Fruit fly (Drosophila melanogaster) whole organism, embryonic: ENCODE data around the gene Frq2.

Source experiments
- Abd-B ChIP-seq: fragments of 200-800 bp; sonication (Bioruptor generic); optimal IDR thresholded peaks from 2 replicates; lab custom pipeline; 2018; ENCODE audit warnings: missing biosample characterization, mild to moderate bottlenecking, missing genetic modification characterization, moderate library complexity
- Aef1 ChIP-seq: fragments of 200-800 bp; sonication (Bioruptor generic); IDR thresholded peaks from 3 replicates; pipeline ENCODE4 v1.3.6; 2022; ENCODE audit warnings: missing biosample characterization, missing genetic modification characterization
- Atf3 ChIP-seq: fragments of 200-800 bp; sonication (Bioruptor generic); optimal IDR thresholded peaks from 3 replicates; lab custom pipeline; 2016; ENCODE audit warnings: missing biosample characterization, missing genetic modification characterization
- B-H1 ChIP-seq: fragments of 200-800 bp; sonication (Bioruptor generic); IDR thresholded peaks from 3 replicates; pipeline ENCODE4 v1.3.6; 2022; ENCODE audit warnings: missing biosample characterization, missing genetic modification characterization
- CG10209 ChIP-seq: fragments of 200-800 bp; sonication (Bioruptor generic); optimal IDR thresholded peaks from 3 replicates; lab custom pipeline; 2017; ENCODE audit warnings: missing biosample characterization, mild to moderate bottlenecking, missing genetic modification characterization, missing genetic modification reagents
- CG10274 ChIP-seq: fragments of 200-800 bp; sonication (Bioruptor generic); optimal IDR thresholded peaks from 3 replicates; lab custom pipeline; 2017; ENCODE audit warnings: missing biosample characterization, mild to moderate bottlenecking, missing genetic modification characterization
- CG10321 ChIP-seq: fragments of 200-800 bp; sonication (Bioruptor generic); IDR thresholded peaks from 2 replicates; pipeline ENCODE4 v1.3.6; 2022; ENCODE audit warnings: missing biosample characterization, missing genetic modification characterization
- CG10366 ChIP-seq: fragments of 200-800 bp; sonication (Bioruptor generic); IDR thresholded peaks from 2 replicates; pipeline ENCODE4 v1.3.6; 2022; ENCODE audit warnings: missing biosample characterization, missing genetic modification characterization
- CG11504 ChIP-seq: fragments of 200-800 bp; sonication (Bioruptor generic); optimal IDR thresholded peaks from 3 replicates; lab custom pipeline; 2019; ENCODE audit warnings: missing biosample characterization, mild to moderate bottlenecking, missing genetic modification characterization, moderate library complexity
- CG12104 ChIP-seq: fragments of 200-800 bp; sonication (Bioruptor generic); optimal IDR thresholded peaks from 3 replicates; lab custom pipeline; 2016; ENCODE audit warnings: missing biosample characterization, missing genetic modification characterization
- CG13775 ChIP-seq: fragments of 200-800 bp; sonication (Bioruptor generic); optimal IDR thresholded peaks from 3 replicates; lab custom pipeline; 2017; ENCODE audit warnings: missing biosample characterization, mild to moderate bottlenecking, missing genetic modification characterization
- CG14667 ChIP-seq: fragments of 200-800 bp; sonication (Bioruptor generic); IDR thresholded peaks from 2 replicates; pipeline ENCODE4 v1.3.6; 2022; ENCODE audit warnings: missing biosample characterization, missing genetic modification characterization
- CG14965 ChIP-seq: fragments of 200-800 bp; sonication (Bioruptor generic); optimal IDR thresholded peaks from 2 replicates; lab custom pipeline; 2016; ENCODE audit warnings: missing biosample characterization, missing genetic modification characterization, borderline replicate concordance
- CG17328 ChIP-seq: fragments of 200-800 bp; sonication (Bioruptor generic); IDR thresholded peaks from 2 replicates; pipeline ENCODE4 v1.3.6; 2022; ENCODE audit warnings: missing biosample characterization, missing genetic modification characterization
- CG1792 ChIP-seq: fragments of 200-800 bp; sonication (Bioruptor generic); optimal IDR thresholded peaks from 2 replicates; lab custom pipeline; 2016; ENCODE audit warnings: missing biosample characterization, missing genetic modification characterization
- CG34224 ChIP-seq: fragments of 200-800 bp; sonication (Bioruptor generic); IDR thresholded peaks from 3 replicates; pipeline ENCODE4 v1.3.6; 2022; ENCODE audit warnings: missing biosample characterization, missing genetic modification characterization; ENCODE audit not compliant: partially characterized antibody
- CG4328 ChIP-seq: fragments of 200-800 bp; sonication (Bioruptor generic); optimal IDR thresholded peaks from 3 replicates; lab custom pipeline; 2017; ENCODE audit warnings: missing biosample characterization, missing genetic modification reagents, missing genetic modification characterization
- CG4707 ChIP-seq: fragments of 200-800 bp; sonication (Bioruptor generic); optimal IDR thresholded peaks from 2 replicates; lab custom pipeline; 2018; ENCODE audit warnings: missing biosample characterization, mild to moderate bottlenecking, missing genetic modification characterization, moderate library complexity
- CG5245 ChIP-seq: fragments of 200-800 bp; sonication (Bioruptor generic); optimal IDR thresholded peaks from 3 replicates; lab custom pipeline; 2016; ENCODE audit warnings: missing biosample characterization, missing genetic modification characterization
- CG5953 ChIP-seq: fragments of 200-800 bp; sonication (Bioruptor generic); IDR thresholded peaks from 2 replicates; pipeline ENCODE4 v1.3.6; 2022; ENCODE audit warnings: missing biosample characterization, missing genetic modification characterization
- CG6254 ChIP-seq: fragments of 200-800 bp; sonication (Bioruptor generic); optimal IDR thresholded peaks from 3 replicates; lab custom pipeline; 2017; ENCODE audit warnings: mild to moderate bottlenecking, missing biosample characterization, missing genetic modification reagents, missing genetic modification characterization
- CG6689 ChIP-seq: fragments of 200-800 bp; sonication (Bioruptor generic); IDR thresholded peaks from 2 replicates; pipeline ENCODE4 v1.3.6; 2022; ENCODE audit warnings: missing biosample characterization, missing genetic modification characterization
- CG8290 ChIP-seq, 3 experiments: fragments of 200-800 bp; sonication (Bioruptor generic); optimal IDR thresholded peaks; 2 replicates each; lab custom pipeline; 2016 to 2019; ENCODE audit warnings: missing biosample characterization in 3 of 3, missing genetic modification characterization in 3 of 3, mild to moderate bottlenecking in 2 of 3, moderate library complexity in 1 of 3
- CHES-1-like ChIP-seq: fragments of 200-800 bp; sonication (Bioruptor generic); optimal IDR thresholded peaks from 2 replicates; lab custom pipeline; 2016; ENCODE audit warnings: missing biosample characterization, missing genetic modification characterization
- CkIIα-i1 ChIP-seq: fragments of 200-800 bp; sonication (Bioruptor generic); IDR thresholded peaks from 2 replicates; pipeline ENCODE4 v1.3.6; 2022; ENCODE audit warnings: missing biosample characterization, missing genetic modification characterization
- D19B ChIP-seq: fragments of 200-800 bp; sonication (Bioruptor generic); optimal IDR thresholded peaks from 2 replicates; lab custom pipeline; 2017; ENCODE audit warnings: missing biosample characterization, mild to moderate bottlenecking, missing genetic modification characterization
- Ets97D ChIP-seq: fragments of 200-800 bp; sonication (Bioruptor generic); optimal IDR thresholded peaks from 3 replicates; lab custom pipeline; 2016; ENCODE audit warnings: missing biosample characterization, missing genetic modification characterization
- Gsc ChIP-seq: fragments of 200-800 bp; sonication (Bioruptor generic); IDR thresholded peaks from 2 replicates; pipeline ENCODE4 v1.3.6; 2022; ENCODE audit warnings: missing biosample characterization, missing genetic modification characterization
- HLH3B ChIP-seq: fragments of 200-800 bp; sonication (Bioruptor generic); IDR thresholded peaks from 2 replicates; pipeline ENCODE4 v1.3.6; 2022; ENCODE audit warnings: missing biosample characterization, missing genetic modification characterization
- Hr51 ChIP-seq, 2 experiments: fragments of 200-800 bp; sonication (Bioruptor generic); optimal IDR thresholded peaks; 2 replicates in 1 of 2; 3 replicates in 1 of 2; lab custom pipeline; 2016 to 2018; ENCODE audit warnings: missing biosample characterization in 2 of 2, missing genetic modification characterization in 2 of 2, mild to moderate bottlenecking in 1 of 2, moderate library complexity in 1 of 2
- Lhr ChIP-seq: fragments of 200-800 bp; sonication (Bioruptor generic); optimal IDR thresholded peaks from 3 replicates; lab custom pipeline; 2017; ENCODE audit warnings: mild to moderate bottlenecking, missing biosample characterization, missing genetic modification reagents, missing genetic modification characterization
- Myb ChIP-seq: fragments of 200-800 bp; sonication (Bioruptor generic); optimal IDR thresholded peaks from 2 replicates; lab custom pipeline; 2016; ENCODE audit warnings: missing biosample characterization, missing genetic modification characterization
- NK7.1 ChIP-seq: fragments of 200-800 bp; sonication (Bioruptor generic); optimal IDR thresholded peaks from 3 replicates; lab custom pipeline; 2016; ENCODE audit warnings: missing biosample characterization, missing genetic modification characterization
- Pdp1 ChIP-seq, 2 experiments: fragments of 200-800 bp; sonication (Bioruptor generic); optimal IDR thresholded peaks; 3 replicates each; lab custom pipeline; 2016; ENCODE audit warnings: missing biosample characterization in 2 of 2, missing genetic modification characterization in 2 of 2, mild to moderate bottlenecking in 1 of 2, moderate library complexity in 1 of 2
- Sry-β ChIP-seq: fragments of 200-800 bp; sonication (Bioruptor generic); optimal IDR thresholded peaks from 2 replicates; lab custom pipeline; 2018; ENCODE audit warnings: missing biosample characterization, mild to moderate bottlenecking, missing genetic modification characterization, moderate library complexity
- bigmax ChIP-seq: fragments of 200-800 bp; sonication (Bioruptor generic); optimal IDR thresholded peaks from 2 replicates; lab custom pipeline; 2018; ENCODE audit warnings: missing biosample characterization, mild to moderate bottlenecking, missing genetic modification characterization
- bsh ChIP-seq, 2 experiments: fragments of 200-800 bp; sonication (Bioruptor generic); optimal IDR thresholded peaks; 2 replicates each; lab custom pipeline; 2017 to 2018; ENCODE audit warnings: mild to moderate bottlenecking in 2 of 2, missing biosample characterization in 2 of 2, missing genetic modification characterization in 2 of 2, moderate library complexity in 1 of 2
- chif ChIP-seq, 2 experiments: fragments of 200-800 bp; sonication (Bioruptor generic); optimal IDR thresholded peaks; 3 replicates each; lab custom pipeline; 2016; ENCODE audit warnings: missing biosample characterization in 2 of 2, missing genetic modification characterization in 2 of 2
- corto ChIP-seq: fragments of 200-800 bp; sonication (Bioruptor generic); optimal IDR thresholded peaks from 2 replicates; lab custom pipeline; 2016; ENCODE audit warnings: missing biosample characterization, mild to moderate bottlenecking, missing genetic modification characterization, moderate library complexity
- lab ChIP-seq: fragments of 200-800 bp; sonication (Bioruptor generic); optimal IDR thresholded peaks from 3 replicates; lab custom pipeline; 2017; ENCODE audit warnings: missing biosample characterization, missing genetic modification characterization, mild to moderate bottlenecking, moderate library complexity, missing genetic modification reagents
- mam ChIP-seq: fragments of 200-800 bp; sonication (Bioruptor generic); optimal IDR thresholded peaks from 3 replicates; lab custom pipeline; 2016; ENCODE audit warnings: missing biosample characterization, missing genetic modification characterization
- nerfin-1 ChIP-seq: fragments of 200-800 bp; sonication (Bioruptor generic); optimal IDR thresholded peaks from 3 replicates; lab custom pipeline; 2019; ENCODE audit warnings: missing biosample characterization, mild to moderate bottlenecking, missing genetic modification characterization, moderate library complexity
- ro ChIP-seq: fragments of 200-800 bp; sonication (Bioruptor generic); IDR thresholded peaks from 2 replicates; pipeline ENCODE4 v1.3.6; 2022; ENCODE audit warnings: missing biosample characterization, missing genetic modification characterization
- sens ChIP-seq: fragments of 200-800 bp; sonication (Bioruptor generic); peaks from one replicate; lab custom pipeline; 2016; ENCODE audit warnings: missing biosample characterization, missing genetic modification characterization
- sim ChIP-seq: fragments of 200-800 bp; sonication (Bioruptor generic); IDR thresholded peaks from 2 replicates; pipeline ENCODE4 v1.3.6; 2022; ENCODE audit warnings: missing biosample characterization, missing genetic modification characterization
- sob ChIP-seq: fragments of 200-800 bp; sonication (Bioruptor generic); IDR thresholded peaks from 2 replicates; pipeline ENCODE4 v1.3.6; 2022; ENCODE audit warnings: missing biosample characterization, missing genetic modification characterization
- sr ChIP-seq: fragments of 200-800 bp; sonication (Bioruptor generic); IDR thresholded peaks from 3 replicates; pipeline ENCODE4 v1.3.6; 2022; ENCODE audit warnings: missing biosample characterization, missing genetic modification characterization
- vvl ChIP-seq: fragments of 200-800 bp; sonication (Bioruptor generic); IDR thresholded peaks from 2 replicates; pipeline ENCODE4 v1.3.6; 2022; ENCODE audit warnings: missing biosample characterization, missing genetic modification characterization
- wek ChIP-seq: fragments of 200-800 bp; sonication (Bioruptor generic); optimal IDR thresholded peaks from 3 replicates; lab custom pipeline; 2018; ENCODE audit warnings: missing biosample characterization, mild to moderate bottlenecking, missing genetic modification characterization, moderate library complexity
- zf30C ChIP-seq: fragments of 200-800 bp; sonication (Bioruptor generic); optimal IDR thresholded peaks from 3 replicates; lab custom pipeline; 2018; ENCODE audit warnings: missing biosample characterization, mild to moderate bottlenecking, missing genetic modification characterization

The Frq2 gene

DNA sequence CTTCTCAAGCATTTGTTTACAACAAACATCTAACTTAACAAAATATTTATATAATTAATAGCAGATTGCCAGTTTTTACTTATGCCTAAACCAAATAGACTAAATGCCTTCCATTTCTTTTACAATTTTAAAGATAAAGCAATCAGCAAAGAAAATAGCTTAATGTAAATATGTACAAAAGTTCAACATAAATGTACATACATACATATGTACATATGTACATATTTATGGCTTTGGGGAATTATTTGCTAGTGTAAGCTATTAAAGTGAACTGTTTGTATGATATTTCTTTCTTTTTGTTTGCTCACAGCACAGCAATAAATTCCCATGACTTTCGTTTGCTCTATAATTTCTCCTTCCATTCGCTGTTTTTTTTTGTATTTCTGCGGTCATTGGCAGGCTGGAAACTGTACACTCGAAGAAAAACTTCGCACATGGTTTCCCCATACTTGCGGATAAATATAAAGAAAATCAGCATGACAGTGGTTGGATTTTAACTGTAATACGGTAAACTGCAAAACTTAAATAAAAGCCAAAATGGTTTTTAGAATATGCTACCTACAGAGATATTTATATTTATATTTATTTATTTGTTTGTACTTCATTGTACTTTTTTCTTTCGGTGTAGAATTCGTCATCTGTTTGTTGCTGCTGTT lies 36.4 kb upstream of the Frq2 start (continued):
- TF ChIP-seq CG1792 (no peak), CG8290 (GFP tag; optimal IDR thresholded peaks at IDR 0.05; lab: Kevin White, UChicago) (no peak), CG8290 (tag; optimal IDR thresholded peaks at IDR 0.05; lab: Kevin White, UChicago) (no peak), bsh (GFP tag; optimal IDR thresholded peaks at IDR 0.05; lab: Kevin White, UChicago) (peak in 1 of 2 experiments; percentile 22), CG10321 (GFP tag; lab: Robert Waterston, UW) (no peak), chif (GFP tag; optimal IDR thresholded peaks at IDR 0.05; lab: Kevin White, UChicago) (peak; percentile 10 to 15), sim (GFP tag; lab: Robert Waterston, UW) (no peak), Hr51 (GFP tag; optimal IDR thresholded peaks at IDR 0.05; lab: Kevin White, UChicago) (peak in 1 of 2 experiments; percentile 4), CG4707 (GFP tag; lab: Kevin White, UChicago) (no peak), CG4328 (GFP tag; lab: Kevin White, UChicago) (no peak), HLH3B (0 out of 2 replicates have a peak, but pooled peaks have one; percentile 30), CG14667 (GFP tag; lab: Robert Waterston, UW) (no peak), Gsc (GFP tag; lab: Robert Waterston, UW) (no peak), Abd-B (GFP tag; lab: Kevin White, UChicago) (no peak), sens (peak; percentile 77), mam (GFP tag; lab: Kevin White, UChicago) (no peak), CG6254 (GFP tag; lab: Kevin White, UChicago) (no peak), CG34224 (GFP tag; lab: Robert Waterston, UW) (no peak), bigmax (GFP tag; lab: Kevin White, UChicago) (no peak), Aef1 (no peak), ro (GFP tag; lab: Robert Waterston, UW) (no peak), CG6689 (GFP tag; lab: Robert Waterston, UW) (no peak), Atf3 (no peak), CkIIα-i1 (GFP tag; lab: Robert Waterston, UW) (no peak), CG5245 (GFP tag; lab: Kevin White, UChicago) (no peak), nerfin-1 (tag; lab: Kevin White, UChicago) (no peak), CG10366 (GFP tag; lab: Robert Waterston, UW) (no peak), lab (GFP tag; lab: Kevin White, UChicago) (no peak), Myb (GFP tag; lab: Kevin White, UChicago) (no peak), B-H1 (GFP tag; lab: Robert Waterston, UW) (no peak; the same call in 2 of the 3 replicates), zf30C (no peak), CG12104 (no peak), NK7.1 (no peak), CG5953 (GFP tag; lab: Robert Waterston, UW) (no peak), sr (no peak), CG10209 (GFP tag; lab: Kevin White, UChicago) (no peak), CG10274 (no peak), D19B (GFP tag; lab: Kevin White, UChicago) (no peak), vvl (GFP tag; lab: Robert Waterston, UW) (no peak), CG13775 (GFP tag; lab: Kevin White, UChicago) (no peak), CG14965 (no peak), corto (GFP tag; lab: Kevin White, UChicago) (no peak), Ets97D (GFP tag; lab: Kevin White, UChicago) (no peak), CG17328 (GFP tag; lab: Robert Waterston, UW) (0 out of 2 replicates have a peak, but pooled peaks have one; percentile 11), CHES-1-like (GFP tag; lab: Kevin White, UChicago) (no peak), CG11504 (tag; lab: Kevin White, UChicago) (peak; percentile 50), sob (GFP tag; lab: Robert Waterston, UW) (no peak), wek (GFP tag; lab: Kevin White, UChicago) (no peak), Lhr (GFP tag; lab: Kevin White, UChicago) (no peak), Sry-β (GFP tag; lab: Kevin White, UChicago) (no peak), Pdp1 (GFP tag; optimal IDR thresholded peaks at IDR 0.05; lab: Kevin White, UChicago) (no peak)
